Fruit fly (Drosophila melanogaster): ENCODE measurements around the gene CG7407.
A peak's percentile ranks its signal among the peaks of the same experiment; 100 is the strongest.

Gene CG7407

DNA sequence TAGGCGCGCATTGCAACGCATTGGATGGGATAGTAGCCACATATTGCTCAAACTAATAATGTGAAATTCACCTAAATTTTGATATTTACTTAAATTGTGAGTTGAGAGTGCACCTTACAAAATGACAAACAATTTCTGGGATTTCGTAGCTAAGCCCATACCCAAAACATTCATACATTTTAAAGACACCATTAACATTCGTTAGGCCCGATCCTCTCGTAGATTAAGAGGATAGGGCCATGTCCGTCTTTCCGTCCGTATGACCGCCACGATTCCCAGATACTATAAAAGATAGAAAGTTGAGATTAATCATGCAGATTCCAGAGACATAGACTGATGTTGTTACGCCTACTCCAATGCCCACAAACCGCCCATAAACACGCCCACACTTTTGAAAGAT, 9.7 kb upstream of the CG7407 start, which contains the start of gene CG43895:
Gene CG43895 (minus strand): TSS at position 101 of the 400 bp plus-strand sequence.
- TF ChIP-seq CG12605 (GFP tag; IDR thresholded peaks at IDR 0.05) (no peak), CG17806 (tag; optimal IDR thresholded peaks at IDR 0.05) (no peak)

DNA sequence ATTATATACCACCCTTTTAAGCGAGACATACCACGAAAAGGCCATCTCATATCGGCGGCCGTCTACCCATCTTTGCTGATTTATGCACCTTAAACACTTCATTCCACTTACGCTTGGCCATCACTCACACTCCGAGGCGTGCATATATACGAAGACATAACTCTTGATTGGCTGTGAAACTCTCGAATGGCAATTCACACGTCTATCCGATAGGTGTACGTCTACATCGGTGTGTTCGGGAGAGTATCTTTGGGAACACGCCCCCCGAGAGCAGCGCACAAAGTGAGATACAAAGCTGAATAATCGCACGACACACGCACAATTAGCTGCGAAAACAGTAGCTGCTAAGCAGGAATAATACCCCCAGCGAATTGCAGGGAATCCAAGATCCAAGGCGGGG, 4.6 kb upstream of the CG7407 start:
- TF ChIP-seq CG12605 (GFP tag; IDR thresholded peaks at IDR 0.05) (no peak), Snoo (tag; optimal IDR thresholded peaks at IDR 0.05) (no peak), fd96Ca (GFP tag; IDR thresholded peaks at IDR 0.05) (no peak), CG4496 (GFP tag; IDR thresholded peaks at IDR 0.05) (no peak), CG15710 (tag; optimal IDR thresholded peaks at IDR 0.05) (no peak), CG34367 (tag; optimal IDR thresholded peaks at IDR 0.05) (no peak), Pif1A (GFP tag; optimal IDR thresholded peaks at IDR 0.05) (no peak), CG10348 (GFP tag; IDR thresholded peaks at IDR 0.05) (no peak), D1 (tag; optimal IDR thresholded peaks at IDR 0.05) (no peak), CG32121 (GFP tag; IDR thresholded peaks at IDR 0.05) (no peak), CG13204 (GFP tag; optimal IDR thresholded peaks at IDR 0.05) (no peak), CG14655 (GFP tag; optimal IDR thresholded peaks at IDR 0.05) (no peak), EcR (GFP tag; optimal IDR thresholded peaks at IDR 0.05) (no peak), CG9948 (tag; optimal IDR thresholded peaks at IDR 0.05) (no peak), CG8301 (tag; optimal IDR thresholded peaks at IDR 0.05) (no peak)

DNA sequence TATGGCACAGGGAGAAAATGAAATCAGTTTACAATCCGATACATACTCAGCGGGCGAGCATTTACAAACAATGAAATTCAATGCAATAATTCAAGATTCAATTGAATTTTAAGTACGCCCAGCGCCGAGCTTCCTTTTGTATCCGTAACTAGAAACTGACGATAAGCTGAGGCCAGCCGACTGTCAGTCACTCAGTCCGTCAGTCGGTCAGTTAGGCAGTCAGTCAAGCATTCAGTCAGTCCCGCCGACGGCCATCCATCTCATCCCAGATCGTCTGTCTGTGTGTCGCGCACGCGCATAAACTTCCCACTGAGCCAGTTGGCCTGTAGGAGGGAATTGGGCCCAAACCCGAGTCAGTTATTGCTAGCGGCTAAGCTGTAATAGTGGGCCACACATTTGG, 3.8 kb upstream of the CG7407 start:
- no peak for TF ChIP-seq Pif1A (GFP tag; optimal IDR thresholded peaks at IDR 0.05)
- TF ChIP-seq CG17806 (tag; optimal IDR thresholded peaks at IDR 0.05) = no peak
- TF ChIP-seq CG13204 (GFP tag; optimal IDR thresholded peaks at IDR 0.05) = no peak
- TF ChIP-seq CG32121 (GFP tag; IDR thresholded peaks at IDR 0.05) = no peak
- TF ChIP-seq CG8301 (tag; optimal IDR thresholded peaks at IDR 0.05) = no peak
- no peak for TF ChIP-seq Snoo (tag; optimal IDR thresholded peaks at IDR 0.05)
- TF ChIP-seq CG8159 (tag; optimal IDR thresholded peaks at IDR 0.05) = no peak
- no peak for TF ChIP-seq CG34367 (tag; optimal IDR thresholded peaks at IDR 0.05)
- TF ChIP-seq CG12605 (GFP tag; IDR thresholded peaks at IDR 0.05) = no peak
- TF ChIP-seq EcR (GFP tag; optimal IDR thresholded peaks at IDR 0.05) = no peak
- no peak for TF ChIP-seq CG4496 (GFP tag; IDR thresholded peaks at IDR 0.05)
- TF ChIP-seq rn (GFP tag; IDR thresholded peaks at IDR 0.05) = no peak
- TF ChIP-seq Pif1B (GFP tag; optimal IDR thresholded peaks at IDR 0.05) = no peak
- TF ChIP-seq CG15710 (tag; optimal IDR thresholded peaks at IDR 0.05) = no peak
- no peak for TF ChIP-seq D1 (tag; optimal IDR thresholded peaks at IDR 0.05)

DNA sequence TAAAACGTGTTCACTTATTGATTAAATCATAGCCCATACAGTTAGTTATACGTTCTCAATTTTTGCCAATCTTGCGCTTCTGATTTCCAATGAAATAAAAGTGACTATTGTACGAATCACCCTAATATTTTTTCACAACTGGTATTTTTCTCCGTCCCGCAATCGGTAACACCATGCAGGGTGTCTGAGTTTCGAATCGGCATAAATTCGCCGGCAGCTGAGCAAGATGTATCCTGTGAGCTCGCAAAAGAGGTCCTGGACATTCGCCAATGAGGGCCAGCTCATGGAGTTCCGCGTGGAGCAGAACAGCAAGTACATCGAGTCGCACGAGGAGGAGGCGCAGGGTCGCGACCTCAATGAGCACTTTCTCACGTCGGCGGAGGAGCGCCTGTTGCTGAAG, 1.5 kb upstream of the CG7407 start, which contains the start of gene CycH:
Gene CycH (plus strand): TSS at position 218 of the 400 bp plus-strand sequence.
- peak; percentile 22 for TF ChIP-seq CG15710 (tag; optimal IDR thresholded peaks at IDR 0.05)
- no peak for TF ChIP-seq Pif1A (GFP tag; optimal IDR thresholded peaks at IDR 0.05)
- TF ChIP-seq Snoo (tag; optimal IDR thresholded peaks at IDR 0.05) = peak; percentile 23
- TF ChIP-seq Pif1B (GFP tag; optimal IDR thresholded peaks at IDR 0.05) = no peak
- TF ChIP-seq CG12605 (GFP tag; IDR thresholded peaks at IDR 0.05) = peak; percentile 32; the same call in 1 of the 2 replicates

DNA sequence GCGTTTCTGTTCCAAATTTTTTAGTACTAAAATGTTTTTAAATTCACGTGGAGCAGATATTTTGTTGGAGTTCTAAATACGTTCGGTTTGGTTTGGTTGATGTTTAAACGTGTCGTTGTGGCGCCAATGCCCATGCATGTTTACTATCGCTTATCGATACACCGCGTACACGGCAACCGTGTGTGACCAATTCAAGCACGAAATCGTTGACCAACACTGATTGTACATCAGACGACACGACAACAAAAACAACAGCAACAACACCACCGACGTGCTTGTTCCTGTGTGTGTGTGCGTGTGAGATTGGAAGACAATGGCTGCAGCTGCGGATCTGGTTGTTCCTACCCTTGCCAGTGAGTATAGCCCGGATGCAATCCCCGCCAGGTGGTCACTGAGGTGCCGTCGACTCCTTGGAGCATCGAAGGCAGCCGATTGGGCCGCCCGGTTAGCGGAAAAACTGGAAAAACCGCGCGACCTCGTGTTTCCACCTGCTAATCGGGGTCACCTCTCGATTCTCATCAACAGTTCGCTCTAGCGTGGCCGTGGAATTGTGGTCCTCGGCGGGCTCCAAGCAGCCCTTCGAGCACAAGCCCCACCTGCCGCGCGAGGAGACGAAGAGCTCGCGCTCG, 1.6 kb downstream of the CG7407 start, which contains the start of gene eIF2A:
Gene eIF2A (plus strand): TSS at position 16 of the 629 bp plus-strand sequence.
- peak; percentile 38; the same call in 1 of the 3 replicates for TF ChIP-seq fd96Ca (GFP tag; IDR thresholded peaks at IDR 0.05)
- no peak for TF ChIP-seq CG14655 (GFP tag; optimal IDR thresholded peaks at IDR 0.05)
- TF ChIP-seq CG8301 (tag; optimal IDR thresholded peaks at IDR 0.05) = no peak
- peak; percentile 56 for TF ChIP-seq Ets98B (GFP tag; IDR thresholded peaks at IDR 0.05)
- TF ChIP-seq D1 (tag; optimal IDR thresholded peaks at IDR 0.05) = no peak
- TF ChIP-seq gl (tag; optimal IDR thresholded peaks at IDR 0.05) = peak; percentile 2
- no peak for TF ChIP-seq CG8159 (tag; optimal IDR thresholded peaks at IDR 0.05)
- TF ChIP-seq CG4496 (GFP tag; IDR thresholded peaks at IDR 0.05) = peak; percentile 56; the same call in 2 of the 3 replicates
- peak; percentile 17 for TF ChIP-seq CG17806 (tag; optimal IDR thresholded peaks at IDR 0.05)
- 0 out of 2 replicates have a peak, but pooled peaks have one; percentile 28 for TF ChIP-seq CG32121 (GFP tag; IDR thresholded peaks at IDR 0.05)
- no peak for TF ChIP-seq Pif1A (GFP tag; optimal IDR thresholded peaks at IDR 0.05)
- no peak for TF ChIP-seq rn (GFP tag; IDR thresholded peaks at IDR 0.05)
- TF ChIP-seq CG9948 (tag; optimal IDR thresholded peaks at IDR 0.05) = no peak
- TF ChIP-seq CG15710 (tag; optimal IDR thresholded peaks at IDR 0.05) = peak; percentile 17
- peak; percentile 36 for TF ChIP-seq EcR (GFP tag; optimal IDR thresholded peaks at IDR 0.05)
- no peak for TF ChIP-seq CG34367 (tag; optimal IDR thresholded peaks at IDR 0.05)
- TF ChIP-seq Pif1B (GFP tag; optimal IDR thresholded peaks at IDR 0.05) = no peak
- TF ChIP-seq Snoo (tag; optimal IDR thresholded peaks at IDR 0.05) = peak; percentile 51
- TF ChIP-seq CG13204 (GFP tag; optimal IDR thresholded peaks at IDR 0.05) = no peak
- no peak for TF ChIP-seq CG10348 (GFP tag; IDR thresholded peaks at IDR 0.05)
- TF ChIP-seq CG12605 (GFP tag; IDR thresholded peaks at IDR 0.05) = peak; percentile 32; the same call in 1 of the 2 replicates

DNA sequence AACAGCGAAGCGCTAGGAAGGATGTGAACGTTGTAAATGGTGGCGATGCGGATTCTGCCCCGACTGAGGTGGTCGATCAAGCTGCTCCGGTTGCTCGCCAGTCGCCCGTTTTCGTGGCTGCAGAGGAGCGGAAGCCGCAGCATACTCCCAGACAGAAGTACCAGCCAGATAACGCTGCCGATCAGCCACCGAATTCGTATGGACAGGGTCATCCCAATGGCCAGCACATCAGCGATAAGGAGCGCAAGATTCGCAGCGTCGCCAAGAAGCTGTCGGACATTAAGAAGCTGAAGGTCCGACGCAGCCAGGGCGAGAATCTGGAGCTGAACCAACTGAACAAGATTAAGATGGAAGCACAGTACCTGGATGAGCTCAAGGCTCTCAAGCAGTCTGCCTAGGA, 3.9 kb downstream of the CG7407 start:
- TF ChIP-seq CG9948 (tag; optimal IDR thresholded peaks at IDR 0.05) = no peak
- no peak for TF ChIP-seq CG8159 (tag; optimal IDR thresholded peaks at IDR 0.05)
- TF ChIP-seq CG4496 (GFP tag; IDR thresholded peaks at IDR 0.05) = no peak

DNA sequence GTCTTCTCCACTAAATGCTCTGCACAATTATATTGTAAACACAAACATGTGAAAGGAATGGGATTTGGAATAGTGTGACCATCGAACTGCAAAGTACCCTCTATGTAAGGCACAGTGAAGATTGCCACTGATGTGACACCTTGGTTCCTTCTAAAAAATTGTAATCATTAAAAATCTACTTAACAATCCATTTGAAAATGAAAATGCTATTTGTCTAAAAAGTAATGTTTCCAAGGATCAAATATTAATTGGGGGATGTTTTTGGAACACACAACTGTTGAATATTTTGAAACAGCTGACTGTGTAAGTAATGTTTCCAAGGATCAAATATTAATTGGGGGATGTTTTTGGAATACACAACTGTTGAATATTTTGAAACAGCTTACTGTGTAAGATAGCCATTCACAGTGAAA, 4.9 kb downstream of the CG7407 start, which contains the start of gene CG32448:
Gene CG32448 (minus strand): TSS at position 304 of the 413 bp plus-strand sequence.
- TF ChIP-seq CG15710 (tag; optimal IDR thresholded peaks at IDR 0.05) = peak; percentile 41
- no peak for TF ChIP-seq Pif1A (GFP tag; optimal IDR thresholded peaks at IDR 0.05)
- TF ChIP-seq rn (GFP tag; IDR thresholded peaks at IDR 0.05) = peak; percentile 62
- peak; percentile 60 for TF ChIP-seq Ets98B (GFP tag; IDR thresholded peaks at IDR 0.05)
- no peak for TF ChIP-seq fd96Ca (GFP tag; IDR thresholded peaks at IDR 0.05)
- TF ChIP-seq CG9948 (tag; optimal IDR thresholded peaks at IDR 0.05) = peak; percentile 9
- peak; percentile 78 for TF ChIP-seq CG4496 (GFP tag; IDR thresholded peaks at IDR 0.05)
- peak; percentile 61 for TF ChIP-seq CG17806 (tag; optimal IDR thresholded peaks at IDR 0.05)
- TF ChIP-seq EcR (GFP tag; optimal IDR thresholded peaks at IDR 0.05) = no peak
- no peak for TF ChIP-seq gl (tag; optimal IDR thresholded peaks at IDR 0.05)
- TF ChIP-seq CG13204 (GFP tag; optimal IDR thresholded peaks at IDR 0.05) = no peak
- TF ChIP-seq CG32121 (GFP tag; IDR thresholded peaks at IDR 0.05) = peak; percentile 68
- peak; percentile 55 for TF ChIP-seq CG8301 (tag; optimal IDR thresholded peaks at IDR 0.05)
- peak; percentile 65 for TF ChIP-seq CG12605 (GFP tag; IDR thresholded peaks at IDR 0.05)
- peak; percentile 47 for TF ChIP-seq CG34367 (tag; optimal IDR thresholded peaks at IDR 0.05)
- TF ChIP-seq CG8159 (tag; optimal IDR thresholded peaks at IDR 0.05) = peak; percentile 56
- TF ChIP-seq Pif1B (GFP tag; optimal IDR thresholded peaks at IDR 0.05) = no peak
